Worm (Caenorhabditis elegans) whole organism, mixed stage, embryonic: ENCODE data around the gene C35A5.5.

Experiments used
- bed-3 ChIP-seq: fragments of 200-800 bp; sonication (Bioruptor generic); optimal IDR thresholded peaks from 3 replicates; lab custom pipeline; 2018; ENCODE audit warnings: mild to moderate bottlenecking, missing genetic modification characterization, moderate library complexity, missing compliant biosample characterization
- elt-1 ChIP-seq: sonication (generic microtip); optimal IDR thresholded peaks from 2 replicates; lab custom pipeline; 2017; ENCODE audit warnings: missing genetic modification characterization, mild to moderate bottlenecking, missing compliant biosample characterization, antibody characterized with exemption, moderate library complexity, borderline replicate concordance; ENCODE audit not compliant: insufficient read depth
- elt-3 ChIP-seq: fragments of 150-350 bp; optimal IDR thresholded peaks from 2 replicates; lab custom pipeline; 2014; ENCODE audit warnings: missing biosample characterization, missing genetic modification characterization
- lin-13 ChIP-seq: fragments of 150-350 bp; optimal IDR thresholded peaks from 2 replicates; lab custom pipeline; 2014; ENCODE audit warnings: missing biosample characterization, missing genetic modification characterization
- nhr-237 ChIP-seq: fragments of 150-350 bp; optimal IDR thresholded peaks from 2 replicates; lab custom pipeline; 2014; ENCODE audit warnings: missing biosample characterization, missing genetic modification characterization
- nhr-28 ChIP-seq: fragments of 150-350 bp; optimal IDR thresholded peaks from 2 replicates; lab custom pipeline; 2014; ENCODE audit warnings: missing biosample characterization, missing genetic modification characterization
- pha-4 ChIP-seq: fragments of 150-350 bp; optimal IDR thresholded peaks from 2 replicates; lab custom pipeline; 2018; ENCODE audit warnings: missing biosample characterization, missing genetic modification reagents, missing genetic modification characterization
- sem-2 ChIP-seq: fragments of 200-800 bp; sonication (Bioruptor generic); optimal IDR thresholded peaks from 2 replicates; lab custom pipeline; 2018; ENCODE audit warnings: mild to moderate bottlenecking, missing genetic modification characterization, missing compliant biosample characterization
- unc-62 ChIP-seq: fragments of 150-350 bp; optimal IDR thresholded peaks from 2 replicates; lab custom pipeline; 2014; ENCODE audit warnings: missing biosample characterization, missing genetic modification reagents, missing genetic modification characterization

DNA sequence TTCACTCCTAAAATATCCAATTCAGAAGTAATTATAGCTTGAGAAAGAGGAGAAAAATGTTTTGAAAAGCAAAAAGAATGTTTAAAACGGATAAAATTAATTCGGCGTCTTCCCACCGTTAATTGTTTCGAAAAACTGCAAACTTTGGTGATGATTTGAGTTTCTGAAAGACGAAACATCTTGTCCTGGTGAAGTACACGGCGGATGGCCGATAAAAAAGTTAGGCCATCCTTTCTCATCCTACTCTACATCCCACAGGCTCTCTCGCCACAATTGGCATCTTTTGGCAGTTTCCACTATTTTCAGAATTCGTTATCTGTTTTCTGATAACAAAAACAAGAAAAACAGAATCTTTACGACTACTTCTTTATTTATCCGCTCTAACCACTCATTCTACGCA is 20.2 kb downstream of the C35A5.5 start, which contains the start of the genes C35A5.8 and hda-11:
- TF ChIP-seq nhr-28 (tag; lab: Kevin White, UChicago) (no peak), bed-3 (no peak), elt-1 (no peak), sem-2 (no peak), pha-4 (tag; lab: Kevin White, UChicago) (no peak), unc-62 (GFP tag; lab: Kevin White, UChicago) (no peak), elt-3 (tag; lab: Kevin White, UChicago) (no peak), lin-13 (tag; lab: Kevin White, UChicago) (no peak), nhr-237 (tag; lab: Kevin White, UChicago) (no peak)
